Fruit fly (Drosophila melanogaster) whole organism, adult: ENCODE data around the gene MTA1-like.

ENCODE experiments used
- CG11617 ChIP-seq: fragments of 200-800 bp; sonication (Bioruptor generic); optimal IDR thresholded peaks from 2 replicates; lab custom pipeline; 2017; ENCODE audit warnings: mild to moderate bottlenecking, missing biosample characterization, missing genetic modification reagents, missing genetic modification characterization
- CG12768 ChIP-seq: fragments of 200-800 bp; sonication (Bioruptor generic); optimal IDR thresholded peaks from 2 replicates; lab custom pipeline; 2017; ENCODE audit warnings: missing biosample characterization, missing genetic modification characterization, mild to moderate bottlenecking, moderate library complexity, missing genetic modification reagents
- CG14711 ChIP-seq: fragments of 200-800 bp; sonication (Bioruptor generic); optimal IDR thresholded peaks from 2 replicates; lab custom pipeline; 2018; ENCODE audit warnings: missing biosample characterization, mild to moderate bottlenecking, missing genetic modification characterization, moderate library complexity
- CG1620 ChIP-seq: fragments of 200-800 bp; sonication (Bioruptor generic); optimal IDR thresholded peaks from 2 replicates; lab custom pipeline; 2016; ENCODE audit warnings: missing biosample characterization, missing genetic modification characterization
- CG33017 ChIP-seq: fragments of 200-800 bp; sonication (Bioruptor generic); optimal IDR thresholded peaks from 2 replicates; lab custom pipeline; 2018; ENCODE audit warnings: missing biosample characterization, mild to moderate bottlenecking, missing genetic modification characterization, moderate library complexity
- CG5204 ChIP-seq: fragments of 200-800 bp; sonication (Bioruptor generic); optimal IDR thresholded peaks from 2 replicates; lab custom pipeline; 2016; ENCODE audit warnings: missing biosample characterization, missing genetic modification characterization
- CG7045 ChIP-seq: fragments of 200-800 bp; sonication (Bioruptor generic); optimal IDR thresholded peaks from 2 replicates; lab custom pipeline; 2017; ENCODE audit warnings: missing biosample characterization, mild to moderate bottlenecking, missing genetic modification characterization
- CG7101 ChIP-seq: fragments of 200-800 bp; sonication (Bioruptor generic); optimal IDR thresholded peaks from 2 replicates; lab custom pipeline; 2018; ENCODE audit warnings: missing biosample characterization, mild to moderate bottlenecking, missing genetic modification characterization, moderate library complexity
- Clk ChIP-seq: fragments of 200-800 bp; sonication (Bioruptor generic); optimal IDR thresholded peaks from 2 replicates; lab custom pipeline; 2017; ENCODE audit warnings: missing biosample characterization, missing genetic modification characterization
- Crg-1 ChIP-seq: fragments of 200-800 bp; sonication (Bioruptor generic); optimal IDR thresholded peaks from 2 replicates; lab custom pipeline; 2016; ENCODE audit warnings: missing biosample characterization, missing genetic modification characterization
- Hr96 ChIP-seq: fragments of 200-800 bp; sonication (Bioruptor generic); optimal IDR thresholded peaks from 2 replicates; lab custom pipeline; 2016; ENCODE audit warnings: missing biosample characterization, missing genetic modification characterization
- Mnt ChIP-seq: fragments of 200-800 bp; sonication (Bioruptor generic); optimal IDR thresholded peaks from 2 replicates; lab custom pipeline; 2016; ENCODE audit warnings: missing biosample characterization, mild to moderate bottlenecking, missing genetic modification characterization
- bab1 ChIP-seq: fragments of 200-800 bp; sonication (Bioruptor generic); optimal IDR thresholded peaks from 3 replicates; lab custom pipeline; 2019; ENCODE audit warnings: missing biosample characterization, mild to moderate bottlenecking, missing genetic modification characterization, moderate library complexity
- cic ChIP-seq: fragments of 200-800 bp; sonication (Bioruptor generic); optimal IDR thresholded peaks from 2 replicates; lab custom pipeline; 2017; ENCODE audit warnings: missing biosample characterization, mild to moderate bottlenecking, missing genetic modification characterization, moderate library complexity
- cnc ChIP-seq, 2 experiments: fragments of >200 bp; optimal IDR thresholded peaks; 2 replicates each; lab custom pipeline; 2017
- kay ChIP-seq: fragments of 200-800 bp; sonication (Bioruptor generic); peaks from one replicate; lab custom pipeline; 2016; ENCODE audit warnings: missing biosample characterization, missing genetic modification characterization, borderline replicate concordance
- ovo ChIP-seq: fragments of 200-800 bp; sonication (Bioruptor generic); optimal IDR thresholded peaks from 2 replicates; lab custom pipeline; 2016; ENCODE audit warnings: missing biosample characterization, missing genetic modification characterization
- pad ChIP-seq: fragments of 200-800 bp; sonication (Bioruptor generic); optimal IDR thresholded peaks from 3 replicates; lab custom pipeline; 2017; ENCODE audit warnings: missing biosample characterization, missing genetic modification characterization, mild to moderate bottlenecking, moderate library complexity, missing genetic modification reagents
- tj ChIP-seq: fragments of 200-800 bp; sonication (Bioruptor generic); optimal IDR thresholded peaks from 3 replicates; lab custom pipeline; 2017; ENCODE audit warnings: missing biosample characterization, mild to moderate bottlenecking, missing genetic modification characterization, moderate library complexity
- toe ChIP-seq: fragments of 200-800 bp; sonication (Bioruptor generic); optimal IDR thresholded peaks from 2 replicates; lab custom pipeline; 2016; ENCODE audit warnings: missing biosample characterization, missing genetic modification characterization

MTA1-like gene

DNA sequence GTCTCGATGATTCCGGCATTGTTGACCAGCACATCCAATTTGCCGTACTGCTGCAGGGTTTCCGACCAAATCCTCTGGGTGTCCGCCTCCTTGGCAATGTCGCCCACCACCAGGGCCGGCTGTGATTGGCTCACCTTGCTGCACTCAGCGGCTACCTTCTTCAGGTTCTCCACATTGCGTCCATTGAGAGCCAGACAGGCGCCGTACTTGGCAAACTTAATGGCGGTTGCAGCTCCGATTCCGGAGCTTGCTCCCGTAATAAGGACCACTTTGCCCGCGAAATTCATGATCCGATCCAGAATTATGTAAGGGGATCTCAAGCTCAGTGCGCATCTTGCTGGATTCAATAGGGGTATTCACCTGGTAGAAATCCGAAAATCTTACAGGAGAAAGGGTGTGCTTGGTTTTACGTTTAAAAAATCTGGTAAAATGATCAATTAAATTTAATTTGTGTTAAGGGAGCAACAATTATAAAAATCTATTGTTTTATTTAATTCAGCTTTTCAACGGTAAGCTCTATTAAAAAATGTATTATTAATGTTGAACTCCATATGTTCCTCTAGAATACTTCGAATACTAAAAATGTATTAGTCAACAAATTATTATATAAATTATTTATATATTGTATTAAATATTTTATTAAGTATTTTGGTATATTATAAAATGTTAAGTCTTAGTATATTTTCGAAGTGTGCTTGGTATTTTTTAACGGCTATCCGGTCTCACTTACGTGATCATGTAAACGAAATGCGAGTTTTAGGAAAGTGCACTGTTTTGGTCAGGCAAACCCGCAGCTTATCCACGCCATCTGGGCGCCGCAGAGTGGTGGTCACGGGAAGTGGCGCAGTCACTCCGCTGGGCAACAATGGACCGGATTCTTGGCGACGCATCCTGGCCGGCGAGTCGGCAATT is 11.8 kb downstream of the MTA1-like start, which contains the start of the genes CG31548 and CG12170:
CG31548 (minus strand) TSS at position 334 of the 912 bp plus-strand sequence.
CG12170 (plus strand) TSS at position 716 of the 912 bp plus-strand sequence.
- TF ChIP-seq toe (GFP tag; lab: Kevin White, UChicago) (no peak), tj (peak; percentile 27), CG14711 (tag; lab: Kevin White, UChicago) (peak; percentile 57), Mnt (peak; percentile 25), CG12768 (GFP tag; lab: Kevin White, UChicago) (peak; percentile 2), bab1 (no peak), CG33017 (peak; percentile 49), Clk (GFP tag; lab: Kevin White, UChicago) (no peak), ovo (no peak), kay (GFP tag; lab: Kevin White, UChicago) (no peak), pad (no peak), CG11617 (peak; percentile 78), CG1620 (GFP tag; lab: Kevin White, UChicago) (no peak), Crg-1 (GFP tag; lab: Kevin White, UChicago) (peak; percentile 1), cic (GFP tag; lab: Kevin White, UChicago) (no peak), CG7045 (GFP tag; lab: Kevin White, UChicago) (peak; percentile 31), cnc (optimal IDR thresholded peaks at IDR 0.05; lab: Kevin White, UChicago) (no peak), CG7101 (tag; lab: Kevin White, UChicago) (peak; percentile 56), Hr96 (no peak)

dm6 chr3R:5635524-5635923 is 13.0 kb downstream of the MTA1-like start, which contains the start of gene CG31546:
Gene CG31546 (minus strand): TSS chr3R:5635624.
- TF ChIP-seq kay (GFP tag; lab: Kevin White, UChicago): no peak
- TF ChIP-seq CG1620 (GFP tag; lab: Kevin White, UChicago): no peak
- TF ChIP-seq Clk (GFP tag; lab: Kevin White, UChicago): no peak
- TF ChIP-seq cic (GFP tag; lab: Kevin White, UChicago): no peak
- TF ChIP-seq CG11617: no peak
- TF ChIP-seq cnc (optimal IDR thresholded peaks at IDR 0.05; lab: Kevin White, UChicago): no peak

dm6 chr3R:5633437-5633836 is 15.1 kb downstream of the MTA1-like start, which contains the start of gene CG12171:
Gene CG12171 (plus strand): TSS chr3R:5633627.
- TF ChIP-seq Mnt (no peak), Crg-1 (GFP tag; lab: Kevin White, UChicago) (peak; percentile 12), cic (GFP tag; lab: Kevin White, UChicago) (peak; percentile 61), bab1 (peak; percentile 34), CG7101 (tag; lab: Kevin White, UChicago) (peak; percentile 23), kay (GFP tag; lab: Kevin White, UChicago) (no peak), CG11617 (peak; percentile 36)

DNA sequence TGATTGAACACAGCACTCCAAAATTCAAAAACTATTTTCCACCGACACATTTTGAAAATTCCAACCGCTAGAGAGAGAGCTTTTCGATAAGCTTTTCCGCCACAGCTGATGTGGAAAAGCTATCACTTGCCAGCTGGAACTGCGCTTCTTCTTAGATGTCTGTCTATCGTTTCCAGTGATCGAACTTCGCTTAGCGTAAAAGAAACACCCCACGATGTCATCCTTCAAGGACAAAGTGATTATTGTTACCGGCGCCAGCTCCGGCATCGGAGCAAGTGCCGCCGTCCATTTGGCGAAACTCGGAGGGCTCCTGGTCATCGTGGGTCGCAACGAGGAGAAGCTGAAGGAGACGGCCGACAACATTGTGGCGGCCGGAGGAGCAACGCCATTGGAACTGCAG is 16.4 kb downstream of the MTA1-like start, which contains the start of gene CG31549:
CG31549 (plus strand) TSS at position 11 of the 400 bp plus-strand sequence.
- TF ChIP-seq cic (GFP tag; lab: Kevin White, UChicago): peak; percentile 43
- TF ChIP-seq CG1620 (GFP tag; lab: Kevin White, UChicago): no peak
- peak; percentile 17 for TF ChIP-seq bab1

dm6 chr3R:5627552-5627951 is 21.0 kb downstream of the MTA1-like start, which contains the start of gene CG31551:
Gene CG31551 (plus strand): TSS chr3R:5627852.
- TF ChIP-seq kay (GFP tag; lab: Kevin White, UChicago) (no peak), CG12768 (GFP tag; lab: Kevin White, UChicago) (no peak), Crg-1 (GFP tag; lab: Kevin White, UChicago) (no peak), ovo (no peak), CG33017 (no peak), CG7045 (GFP tag; lab: Kevin White, UChicago) (no peak), toe (GFP tag; lab: Kevin White, UChicago) (no peak), Clk (GFP tag; lab: Kevin White, UChicago) (no peak), Mnt (no peak), Hr96 (no peak), CG14711 (tag; lab: Kevin White, UChicago) (no peak), tj (no peak), CG7101 (tag; lab: Kevin White, UChicago) (no peak), bab1 (no peak), cnc (optimal IDR thresholded peaks at IDR 0.05; lab: Kevin White, UChicago) (no peak), CG11617 (no peak), pad (no peak), cic (GFP tag; lab: Kevin White, UChicago) (no peak), CG5204 (no peak), CG1620 (GFP tag; lab: Kevin White, UChicago) (no peak)

- TF ChIP-seq Hr96 (no peak), CG12768 (GFP tag; lab: Kevin White, UChicago) (peak; percentile 95), bab1 (peak; percentile 92), CG7045 (GFP tag; lab: Kevin White, UChicago) (peak; percentile 94), toe (GFP tag; lab: Kevin White, UChicago) (no peak), CG11617 (peak; percentile 98), ovo (peak; percentile 94), pad (peak; percentile 85), CG5204 (no peak), cnc (optimal IDR thresholded peaks at IDR 0.05; lab: Kevin White, UChicago) (no peak), Mnt (peak; percentile 95), CG1620 (GFP tag; lab: Kevin White, UChicago) (peak; percentile 97), Crg-1 (GFP tag; lab: Kevin White, UChicago) (peak; percentile 98), Clk (GFP tag; lab: Kevin White, UChicago) (peak; percentile 85), CG7101 (tag; lab: Kevin White, UChicago) (peak; percentile 96), kay (GFP tag; lab: Kevin White, UChicago) (no peak), CG33017 (peak; percentile 90), CG14711 (tag; lab: Kevin White, UChicago) (peak; percentile 73), cic (GFP tag; lab: Kevin White, UChicago) (peak; percentile 72), tj (peak; percentile 88)
Measured at dm6 chr3R:5624115-5624878, 24.2 kb downstream of the MTA1-like start, which contains the start of the genes Dph4, Spec2 and RpL13A. Gene Dph4 (minus strand): TSS chr3R:5624125. Gene Spec2 (minus strand): TSS chr3R:5624125. Gene RpL13A (plus strand): TSS chr3R:5624474.
